Fruit fly (Drosophila melanogaster) whole organism, pupa: ENCODE data around the gene tub.

Source experiments
- CG10348 ChIP-seq: fragments of 200-800 bp; sonication (Bioruptor generic); IDR thresholded peaks from 2 replicates; pipeline ENCODE4 v1.3.6; 2022; ENCODE audit warnings: missing biosample characterization, missing genetic modification characterization
- CG12605 ChIP-seq: fragments of 200-800 bp; sonication (Bioruptor generic); IDR thresholded peaks from 2 replicates; pipeline ENCODE4 v1.3.6; 2022; ENCODE audit warnings: missing biosample characterization, missing genetic modification characterization
- CG13204 ChIP-seq: fragments of 200-800 bp; sonication (Bioruptor generic); optimal IDR thresholded peaks from 2 replicates; lab custom pipeline; 2018; ENCODE audit warnings: missing biosample characterization, mild to moderate bottlenecking, missing genetic modification characterization, moderate library complexity
- CG14655 ChIP-seq: fragments of 200-800 bp; sonication (Bioruptor generic); optimal IDR thresholded peaks from 3 replicates; lab custom pipeline; 2017; ENCODE audit warnings: mild to moderate bottlenecking, missing biosample characterization, missing genetic modification reagents, missing genetic modification characterization
- CG15710 ChIP-seq: fragments of 200-800 bp; sonication (Bioruptor generic); optimal IDR thresholded peaks from 2 replicates; lab custom pipeline; 2018; ENCODE audit warnings: missing biosample characterization, mild to moderate bottlenecking, missing genetic modification characterization, moderate library complexity
- CG17806 ChIP-seq: fragments of 200-800 bp; sonication (Bioruptor generic); optimal IDR thresholded peaks from 2 replicates; lab custom pipeline; 2018; ENCODE audit warnings: missing biosample characterization, mild to moderate bottlenecking, missing genetic modification characterization, moderate library complexity
- CG32121 ChIP-seq: fragments of 200-800 bp; sonication (Bioruptor generic); IDR thresholded peaks from 2 replicates; pipeline ENCODE4 v1.3.6; 2022; ENCODE audit warnings: missing biosample characterization, missing genetic modification characterization
- CG34367 ChIP-seq: fragments of 200-800 bp; sonication (Bioruptor generic); optimal IDR thresholded peaks from 2 replicates; lab custom pipeline; 2018; ENCODE audit warnings: missing biosample characterization, mild to moderate bottlenecking, missing genetic modification characterization
- CG4496 ChIP-seq: fragments of 200-800 bp; sonication (Bioruptor generic); IDR thresholded peaks from 3 replicates; pipeline ENCODE4 v1.3.6; 2022; ENCODE audit warnings: missing biosample characterization, missing genetic modification characterization
- CG8159 ChIP-seq: fragments of 200-800 bp; sonication (Bioruptor generic); optimal IDR thresholded peaks from 3 replicates; lab custom pipeline; 2018; ENCODE audit warnings: missing biosample characterization, mild to moderate bottlenecking, missing genetic modification characterization, moderate library complexity
- CG8301 ChIP-seq: fragments of 200-800 bp; sonication (Bioruptor generic); optimal IDR thresholded peaks from 2 replicates; lab custom pipeline; 2018; ENCODE audit warnings: missing biosample characterization, mild to moderate bottlenecking, missing genetic modification characterization
- CG9948 ChIP-seq: fragments of 200-800 bp; sonication (Bioruptor generic); optimal IDR thresholded peaks from 2 replicates; lab custom pipeline; 2018; ENCODE audit warnings: missing biosample characterization, mild to moderate bottlenecking, missing genetic modification characterization, moderate library complexity
- D1 ChIP-seq: fragments of 200-800 bp; sonication (Bioruptor generic); optimal IDR thresholded peaks from 2 replicates; lab custom pipeline; 2018; ENCODE audit warnings: missing biosample characterization, mild to moderate bottlenecking, missing genetic modification characterization, moderate library complexity
- EcR ChIP-seq: fragments of 200-800 bp; sonication (Bioruptor generic); optimal IDR thresholded peaks from 3 replicates; lab custom pipeline; 2019; ENCODE audit warnings: missing biosample characterization, missing genetic modification characterization, mild to moderate bottlenecking, moderate library complexity, missing genetic modification reagents
- Ets98B ChIP-seq: fragments of 200-800 bp; sonication (Bioruptor generic); IDR thresholded peaks from 2 replicates; pipeline ENCODE4 v1.3.6; 2022; ENCODE audit warnings: missing biosample characterization, missing genetic modification characterization
- Pif1A ChIP-seq: fragments of 200-800 bp; sonication (Bioruptor generic); optimal IDR thresholded peaks from 3 replicates; lab custom pipeline; 2016; ENCODE audit warnings: missing biosample characterization, missing genetic modification characterization
- Pif1B ChIP-seq: fragments of 200-800 bp; sonication (Bioruptor generic); optimal IDR thresholded peaks from 3 replicates; lab custom pipeline; 2016; ENCODE audit warnings: missing biosample characterization, missing genetic modification characterization
- Snoo ChIP-seq: fragments of 200-800 bp; sonication (Bioruptor generic); optimal IDR thresholded peaks from 3 replicates; lab custom pipeline; 2017; ENCODE audit warnings: missing biosample characterization, mild to moderate bottlenecking, missing genetic modification characterization, inconsistent platforms
- fd96Ca ChIP-seq: fragments of 200-800 bp; sonication (Bioruptor generic); IDR thresholded peaks from 3 replicates; pipeline ENCODE4 v1.3.6; 2022; ENCODE audit warnings: missing biosample characterization, missing genetic modification characterization
- gl ChIP-seq: fragments of 200-800 bp; sonication (Bioruptor generic); optimal IDR thresholded peaks from 2 replicates; lab custom pipeline; 2018; ENCODE audit warnings: missing biosample characterization, mild to moderate bottlenecking, missing genetic modification characterization
- rn ChIP-seq: fragments of 200-800 bp; sonication (Bioruptor generic); IDR thresholded peaks from 2 replicates; pipeline ENCODE4 v1.3.6; 2022; ENCODE audit warnings: missing biosample characterization, missing genetic modification characterization

Gene tub

dm6 chr3R:4353569-4353968 lies 34.0 kb upstream of the tub start:
- no peak for TF ChIP-seq CG32121
- TF ChIP-seq CG8301 (tag; lab: Kevin White, UChicago): no peak
- no peak for TF ChIP-seq CG12605 (GFP tag; lab: Robert Waterston, UW)
- no peak for TF ChIP-seq Snoo (tag; lab: Kevin White, UChicago)
- TF ChIP-seq Pif1B (GFP tag; lab: Kevin White, UChicago): no peak
- TF ChIP-seq rn (GFP tag; lab: Robert Waterston, UW): no peak
- TF ChIP-seq CG10348 (GFP tag; lab: Robert Waterston, UW): no peak
- TF ChIP-seq CG8159 (tag; lab: Kevin White, UChicago): no peak
- TF ChIP-seq fd96Ca (GFP tag; lab: Robert Waterston, UW): no peak
- no peak for TF ChIP-seq CG34367
- TF ChIP-seq D1: no peak
- TF ChIP-seq CG4496 (GFP tag; lab: Robert Waterston, UW): no peak
- TF ChIP-seq CG14655 (GFP tag; lab: Kevin White, UChicago): no peak
- TF ChIP-seq Ets98B (GFP tag; lab: Robert Waterston, UW): no peak
- TF ChIP-seq, all 21 proteins: peak for 0

dm6 chr3R:4359625-4360024 lies 27.9 kb upstream of the tub start, which contains the start of gene CG1090:
Gene CG1090, plus strand, starts transcription at chr3R:4359883.
- TF ChIP-seq rn (GFP tag; lab: Robert Waterston, UW) (no peak), CG10348 (GFP tag; lab: Robert Waterston, UW) (no peak), CG15710 (tag; lab: Kevin White, UChicago) (no peak), EcR (GFP tag; lab: Kevin White, UChicago) (no peak), Pif1A (GFP tag; lab: Kevin White, UChicago) (no peak), D1 (no peak), CG13204 (GFP tag; lab: Kevin White, UChicago) (no peak), CG9948 (tag; lab: Kevin White, UChicago) (no peak), CG4496 (GFP tag; lab: Robert Waterston, UW) (no peak; the same call in 1 of the 3 replicates), Ets98B (GFP tag; lab: Robert Waterston, UW) (no peak), Pif1B (GFP tag; lab: Kevin White, UChicago) (no peak)

- TF ChIP-seq CG4496 (GFP tag; lab: Robert Waterston, UW) (peak; percentile 75; the same call in 2 of the 3 replicates), CG15710 (tag; lab: Kevin White, UChicago) (no peak), Snoo (tag; lab: Kevin White, UChicago) (no peak), D1 (no peak), CG17806 (tag; lab: Kevin White, UChicago) (no peak), CG8301 (tag; lab: Kevin White, UChicago) (no peak), CG9948 (tag; lab: Kevin White, UChicago) (no peak), CG34367 (no peak), CG13204 (GFP tag; lab: Kevin White, UChicago) (peak; percentile 69), CG8159 (tag; lab: Kevin White, UChicago) (peak; percentile 2), gl (tag; lab: Kevin White, UChicago) (no peak), Pif1A (GFP tag; lab: Kevin White, UChicago) (no peak), EcR (GFP tag; lab: Kevin White, UChicago) (peak; percentile 54), CG12605 (GFP tag; lab: Robert Waterston, UW) (0 out of 2 replicates have a peak, but pooled peaks have one; percentile 33), CG10348 (GFP tag; lab: Robert Waterston, UW) (no peak), fd96Ca (GFP tag; lab: Robert Waterston, UW) (peak; percentile 17; the same call in 1 of the 3 replicates), Ets98B (GFP tag; lab: Robert Waterston, UW) (peak; percentile 41), rn (GFP tag; lab: Robert Waterston, UW) (no peak), Pif1B (GFP tag; lab: Kevin White, UChicago) (peak; percentile 5), CG14655 (GFP tag; lab: Kevin White, UChicago) (peak; percentile 26), CG32121 (no peak; the same call in 1 of the 2 replicates)
Observed at dm6 chr3R:4360668-4361110, 26.9 kb upstream of the tub start.

- no peak for TF ChIP-seq CG8301 (tag; lab: Kevin White, UChicago)
- no peak for TF ChIP-seq CG34367
- no peak for TF ChIP-seq CG13204 (GFP tag; lab: Kevin White, UChicago)
- TF ChIP-seq Pif1A (GFP tag; lab: Kevin White, UChicago): no peak
- no peak for TF ChIP-seq CG12605 (GFP tag; lab: Robert Waterston, UW)
- TF ChIP-seq, all 21 proteins: peak for 0
Observed at dm6 chr3R:4362010-4362409, 25.5 kb upstream of the tub start.

dm6 chr3R:4378363-4379354 lies 8.9 kb upstream of the tub start, which contains the start of gene Sfxn1-3:
Gene Sfxn1-3, plus strand, starts transcription at chr3R:4378600.
- peak; percentile 67 for TF ChIP-seq D1
- TF ChIP-seq CG10348 (GFP tag; lab: Robert Waterston, UW): no peak
- peak; percentile 53; the same call in 1 of the 2 replicates for TF ChIP-seq CG12605 (GFP tag; lab: Robert Waterston, UW)
- TF ChIP-seq fd96Ca (GFP tag; lab: Robert Waterston, UW): no peak
- peak; percentile 82 for TF ChIP-seq EcR (GFP tag; lab: Kevin White, UChicago)
- peak; percentile 39 for TF ChIP-seq Snoo (tag; lab: Kevin White, UChicago)
- TF ChIP-seq Ets98B (GFP tag; lab: Robert Waterston, UW): no peak; the same call in 1 of the 2 replicates
- no peak for TF ChIP-seq CG15710 (tag; lab: Kevin White, UChicago)
- TF ChIP-seq CG13204 (GFP tag; lab: Kevin White, UChicago): no peak
- TF ChIP-seq CG8159 (tag; lab: Kevin White, UChicago): no peak
- TF ChIP-seq CG17806 (tag; lab: Kevin White, UChicago): peak; percentile 5
- TF ChIP-seq Pif1A (GFP tag; lab: Kevin White, UChicago): no peak
- no peak for TF ChIP-seq CG9948 (tag; lab: Kevin White, UChicago)
- peak; percentile 54 for TF ChIP-seq Pif1B (GFP tag; lab: Kevin White, UChicago)
- peak; percentile 13 for TF ChIP-seq gl (tag; lab: Kevin White, UChicago)
